Worm (Caenorhabditis elegans) whole organism, L4/young adult: ENCODE results near the gene idpp-6.

ENCODE experiments used
- dao-5 ChIP-seq: sonication (generic microtip); optimal IDR thresholded peaks from 2 replicates; lab custom pipeline; 2016; ENCODE audit warnings: missing genotype, missing genetic modification characterization, moderate library complexity, missing compliant biosample characterization
- him-1 ChIP-seq: sonication (generic microtip); optimal IDR thresholded peaks from 2 replicates; lab custom pipeline; 2016; ENCODE audit warnings: missing genotype, missing genetic modification reagents, missing genetic modification characterization, missing compliant biosample characterization

DNA sequence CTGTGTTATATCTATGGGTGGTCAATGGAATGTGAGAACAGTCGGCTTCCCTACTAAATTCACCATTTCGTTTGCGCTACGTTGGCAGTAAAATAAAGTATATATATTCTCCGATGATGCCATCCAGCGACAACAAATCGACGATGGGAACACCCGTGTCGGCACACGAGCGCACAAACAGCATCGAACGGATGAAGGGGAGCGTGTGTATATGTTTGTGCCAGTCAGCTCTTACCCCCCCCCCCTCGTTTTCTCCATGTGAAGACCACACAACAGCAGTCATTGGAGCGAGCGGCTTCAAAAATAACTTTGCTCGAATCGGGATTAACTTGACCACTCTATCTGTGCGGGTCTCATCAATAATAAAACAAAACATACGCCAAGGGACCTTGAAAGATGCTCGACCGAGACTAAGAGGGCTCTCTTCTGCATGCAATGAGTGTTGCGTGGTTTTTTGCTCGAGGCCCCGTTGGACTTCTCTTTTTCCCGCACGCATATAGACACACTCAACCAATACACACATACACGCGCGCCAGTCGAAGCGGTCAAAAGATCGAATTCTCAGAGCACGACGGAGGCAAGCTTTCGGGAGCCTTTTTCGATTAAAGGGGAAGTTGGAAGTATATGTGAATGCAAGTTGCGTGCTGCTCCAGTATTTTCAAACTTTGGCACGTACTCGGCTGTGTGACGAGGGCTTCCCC, 42.5 kb upstream of the idpp-6 start:
- TF ChIP-seq dao-5 (no peak), him-1 (tag; lab: Kevin White, UChicago) (peak; percentile 38)
